Fruit fly (Drosophila melanogaster) whole organism, embryonic: ENCODE measurements around the gene mbc.

Experiments used
- ATbp ChIP-seq: fragments of 200-800 bp; sonication (Bioruptor generic); optimal IDR thresholded peaks from 2 replicates; lab custom pipeline; 2017; ENCODE audit warnings: missing biosample characterization, mild to moderate bottlenecking, missing genetic modification characterization, missing genetic modification reagents
- Adf1 ChIP-seq: fragments of 200-800 bp; sonication (Bioruptor generic); IDR thresholded peaks from 2 replicates; pipeline ENCODE4 v1.3.6; 2022; ENCODE audit warnings: missing biosample characterization, missing genetic modification characterization
- Atf-2 ChIP-seq: fragments of 200-800 bp; sonication (Bioruptor generic); optimal IDR thresholded peaks from 2 replicates; lab custom pipeline; 2016; ENCODE audit warnings: missing biosample characterization, missing genetic modification characterization
- B-H1 ChIP-seq: fragments of 200-800 bp; sonication (Bioruptor generic); IDR thresholded peaks from 3 replicates; pipeline ENCODE4 v1.3.6; 2022; ENCODE audit warnings: missing biosample characterization, missing genetic modification characterization
- CG11504 ChIP-seq: fragments of 200-800 bp; sonication (Bioruptor generic); optimal IDR thresholded peaks from 3 replicates; lab custom pipeline; 2019; ENCODE audit warnings: missing biosample characterization, mild to moderate bottlenecking, missing genetic modification characterization, moderate library complexity
- CG11696 ChIP-seq: fragments of 200-800 bp; sonication (Bioruptor generic); IDR thresholded peaks from 2 replicates; pipeline ENCODE4 v1.3.6; 2022; ENCODE audit warnings: missing biosample characterization, missing genetic modification characterization
- CG1233 ChIP-seq: fragments of 200-800 bp; sonication (Bioruptor generic); optimal IDR thresholded peaks from 4 replicates; lab custom pipeline; 2018; ENCODE audit warnings: missing biosample characterization, mild to moderate bottlenecking, missing genetic modification characterization
- CG13287 ChIP-seq: fragments of 200-800 bp; sonication (Bioruptor generic); IDR thresholded peaks from 2 replicates; pipeline ENCODE4 v1.3.6; 2022; ENCODE audit warnings: missing biosample characterization, missing genetic modification characterization; ENCODE audit not compliant: partially characterized antibody
- CG14014 ChIP-seq: fragments of 200-800 bp; sonication (Bioruptor generic); IDR thresholded peaks from 2 replicates; pipeline ENCODE4 v1.3.6; 2022; ENCODE audit warnings: missing biosample characterization, missing genetic modification characterization
- CG14050 ChIP-seq: fragments of 200-800 bp; sonication (Bioruptor generic); IDR thresholded peaks from 3 replicates; pipeline ENCODE4 v1.3.6; 2022; ENCODE audit warnings: missing biosample characterization, missing genetic modification characterization
- CG15696 ChIP-seq: fragments of 200-800 bp; sonication (Bioruptor generic); optimal IDR thresholded peaks from 2 replicates; lab custom pipeline; 2019; ENCODE audit warnings: missing biosample characterization, mild to moderate bottlenecking, missing genetic modification characterization, moderate library complexity
- CG16779 ChIP-seq: fragments of 200-800 bp; sonication (Bioruptor generic); IDR thresholded peaks from 2 replicates; pipeline ENCODE4 v1.3.6; 2022; ENCODE audit warnings: missing biosample characterization, missing genetic modification characterization
- CG34224 ChIP-seq: fragments of 200-800 bp; sonication (Bioruptor generic); IDR thresholded peaks from 3 replicates; pipeline ENCODE4 v1.3.6; 2022; ENCODE audit warnings: missing biosample characterization, missing genetic modification characterization; ENCODE audit not compliant: partially characterized antibody
- CG4360 ChIP-seq: fragments of 200-800 bp; sonication (Bioruptor generic); IDR thresholded peaks from 2 replicates; pipeline ENCODE4 v1.3.6; 2022; ENCODE audit warnings: missing biosample characterization, missing genetic modification characterization
- CG4854 ChIP-seq: fragments of 200-800 bp; sonication (Bioruptor generic); optimal IDR thresholded peaks from 2 replicates; lab custom pipeline; 2016; ENCODE audit warnings: missing biosample characterization, missing genetic modification characterization, inconsistent platforms
- CG6765 ChIP-seq: fragments of 200-800 bp; sonication (Bioruptor generic); optimal IDR thresholded peaks from 3 replicates; lab custom pipeline; 2017; ENCODE audit warnings: missing biosample characterization, mild to moderate bottlenecking, missing genetic modification characterization
- CG7556 ChIP-seq: fragments of 200-800 bp; sonication (Bioruptor generic); optimal IDR thresholded peaks from 2 replicates; lab custom pipeline; 2017; ENCODE audit warnings: missing biosample characterization, mild to moderate bottlenecking, missing genetic modification characterization
- CG9215 ChIP-seq: fragments of 200-800 bp; sonication (Bioruptor generic); IDR thresholded peaks from 2 replicates; pipeline ENCODE4 v1.3.6; 2022; ENCODE audit warnings: missing biosample characterization, missing genetic modification characterization
- CG9817 ChIP-seq: fragments of 200-800 bp; sonication (Bioruptor generic); optimal IDR thresholded peaks from 2 replicates; lab custom pipeline; 2018; ENCODE audit warnings: missing biosample characterization, mild to moderate bottlenecking, missing genetic modification characterization, moderate library complexity
- CG9932 ChIP-seq: fragments of 200-800 bp; sonication (Bioruptor generic); IDR thresholded peaks from 2 replicates; pipeline ENCODE4 v1.3.6; 2022; ENCODE audit warnings: missing biosample characterization, missing genetic modification characterization
- CTCF ChIP-seq: fragments of 200-800 bp; sonication (Bioruptor generic); optimal IDR thresholded peaks from 2 replicates; lab custom pipeline; 2017; ENCODE audit warnings: missing biosample characterization, mild to moderate bottlenecking, missing genetic modification characterization, moderate library complexity
- Dad ChIP-seq: fragments of 200-800 bp; sonication (Bioruptor generic); optimal IDR thresholded peaks from 3 replicates; lab custom pipeline; 2016; ENCODE audit warnings: missing biosample characterization, missing genetic modification characterization
- Doc3 ChIP-seq: fragments of 200-800 bp; sonication (Bioruptor generic); IDR thresholded peaks from 3 replicates; pipeline ENCODE4 v1.3.6; 2022; ENCODE audit warnings: missing biosample characterization, missing genetic modification characterization; ENCODE audit not compliant: partially characterized antibody
- E2f1 ChIP-seq: fragments of 200-800 bp; sonication (Bioruptor generic); IDR thresholded peaks from 2 replicates; pipeline ENCODE4 v1.3.6; 2022; ENCODE audit warnings: missing biosample characterization, missing genetic modification characterization
- Fer2 ChIP-seq: fragments of 200-800 bp; sonication (Bioruptor generic); optimal IDR thresholded peaks from 2 replicates; lab custom pipeline; 2018; ENCODE audit warnings: missing biosample characterization, mild to moderate bottlenecking, missing genetic modification characterization, moderate library complexity
- H2.0 ChIP-seq: fragments of 200-800 bp; sonication (Bioruptor generic); IDR thresholded peaks from 2 replicates; pipeline ENCODE4 v1.3.6; 2022; ENCODE audit warnings: missing biosample characterization, missing genetic modification characterization
- Hmr ChIP-seq: fragments of 200-800 bp; sonication (Bioruptor generic); optimal IDR thresholded peaks from 3 replicates; lab custom pipeline; 2017; ENCODE audit warnings: mild to moderate bottlenecking, missing biosample characterization, missing genetic modification reagents, missing genetic modification characterization
- Hr39 ChIP-seq: fragments of >200 bp; optimal IDR thresholded peaks from 2 replicates; lab custom pipeline; 2017
- Rfx ChIP-seq: fragments of 200-800 bp; sonication (Bioruptor generic); IDR thresholded peaks from 2 replicates; pipeline ENCODE4 v1.3.6; 2022; ENCODE audit warnings: missing biosample characterization, missing genetic modification characterization
- Side ChIP-seq: fragments of 200-800 bp; sonication (Bioruptor generic); optimal IDR thresholded peaks from 2 replicates; lab custom pipeline; 2016; ENCODE audit warnings: missing biosample characterization, missing genetic modification characterization
- Sox102F ChIP-seq: fragments of 200-800 bp; sonication (Bioruptor generic); optimal IDR thresholded peaks from 2 replicates; lab custom pipeline; 2018; ENCODE audit warnings: missing biosample characterization, mild to moderate bottlenecking, missing genetic modification characterization, moderate library complexity
- Spps ChIP-seq: fragments of 200-800 bp; sonication (Bioruptor generic); optimal IDR thresholded peaks from 2 replicates; lab custom pipeline; 2018; ENCODE audit warnings: missing biosample characterization, mild to moderate bottlenecking, missing genetic modification characterization
- Taf1 ChIP-seq: fragments of 200-800 bp; sonication (Bioruptor generic); IDR thresholded peaks from 2 replicates; pipeline ENCODE4 v1.3.6; 2022; ENCODE audit warnings: missing biosample characterization, missing genetic modification characterization
- abd-A ChIP-seq: fragments of 200-800 bp; sonication (Bioruptor generic); optimal IDR thresholded peaks from 3 replicates; lab custom pipeline; 2019; ENCODE audit warnings: missing biosample characterization, mild to moderate bottlenecking, missing genetic modification characterization, moderate library complexity
- bigmax ChIP-seq: fragments of 200-800 bp; sonication (Bioruptor generic); optimal IDR thresholded peaks from 2 replicates; lab custom pipeline; 2018; ENCODE audit warnings: missing biosample characterization, mild to moderate bottlenecking, missing genetic modification characterization
- cad ChIP-seq: fragments of >200 bp; optimal IDR thresholded peaks from 2 replicates; lab custom pipeline; 2017; ENCODE audit warnings: missing biosample characterization, missing genetic modification characterization
- cato ChIP-seq: fragments of 200-800 bp; sonication (Bioruptor generic); optimal IDR thresholded peaks from 2 replicates; lab custom pipeline; 2016; ENCODE audit warnings: missing biosample characterization, missing genetic modification characterization, borderline replicate concordance
- dimm ChIP-seq: fragments of 200-800 bp; sonication (Bioruptor generic); IDR thresholded peaks from 2 replicates; pipeline ENCODE4 v1.3.6; 2022; ENCODE audit warnings: missing biosample characterization, missing genetic modification characterization
- dysf ChIP-seq: fragments of 200-800 bp; sonication (Bioruptor generic); IDR thresholded peaks from 3 replicates; pipeline ENCODE4 v1.3.6; 2022; ENCODE audit warnings: missing biosample characterization, missing genetic modification characterization
- ewg ChIP-seq: fragments of 200-800 bp; sonication (Bioruptor generic); optimal IDR thresholded peaks from 3 replicates; lab custom pipeline; 2017; ENCODE audit warnings: mild to moderate bottlenecking, missing biosample characterization, missing genetic modification reagents, missing genetic modification characterization
- hth ChIP-seq: fragments of >200 bp; optimal IDR thresholded peaks from 2 replicates; lab custom pipeline; 2017; ENCODE audit warnings: inconsistent platforms
- lmd ChIP-seq: fragments of 200-800 bp; sonication (Bioruptor generic); IDR thresholded peaks from 2 replicates; pipeline ENCODE4 v1.3.6; 2022; ENCODE audit warnings: missing biosample characterization, missing genetic modification characterization
- luna ChIP-seq: fragments of 200-800 bp; sonication (Bioruptor generic); optimal IDR thresholded peaks from 2 replicates; lab custom pipeline; 2016; ENCODE audit warnings: missing biosample characterization, missing genetic modification characterization
- org-1 ChIP-seq: fragments of 200-800 bp; sonication (Bioruptor generic); optimal IDR thresholded peaks from 2 replicates; lab custom pipeline; 2017; ENCODE audit warnings: missing biosample characterization, missing genetic modification characterization
- pros ChIP-seq: fragments of 200-800 bp; sonication (Bioruptor generic); optimal IDR thresholded peaks from 3 replicates; lab custom pipeline; 2019; ENCODE audit warnings: missing biosample characterization, mild to moderate bottlenecking, missing genetic modification characterization, moderate library complexity
- rib ChIP-seq: fragments of 200-800 bp; sonication (Bioruptor generic); IDR thresholded peaks from 2 replicates; pipeline ENCODE4 v1.3.6; 2022; ENCODE audit warnings: missing biosample characterization, missing genetic modification characterization
- sens ChIP-seq: fragments of 200-800 bp; sonication (Bioruptor generic); peaks from one replicate; lab custom pipeline; 2016; ENCODE audit warnings: missing biosample characterization, missing genetic modification characterization
- tna ChIP-seq: fragments of 200-800 bp; sonication (Bioruptor generic); IDR thresholded peaks from 2 replicates; pipeline ENCODE4 v1.3.6; 2022; ENCODE audit warnings: missing biosample characterization, missing genetic modification characterization; ENCODE audit not compliant: partially characterized antibody
- unpg ChIP-seq: fragments of 200-800 bp; sonication (Bioruptor generic); optimal IDR thresholded peaks from 3 replicates; lab custom pipeline; 2018; ENCODE audit warnings: missing biosample characterization, mild to moderate bottlenecking, missing genetic modification characterization, moderate library complexity
- zfh2 ChIP-seq: fragments of 200-800 bp; sonication (Bioruptor generic); optimal IDR thresholded peaks from 2 replicates; lab custom pipeline; 2016; ENCODE audit warnings: missing biosample characterization, missing genetic modification characterization

Gene mbc

dm6 chr3R:23782456-23783402, 1.2 kb downstream of the mbc start (continued):
- no peak for TF ChIP-seq luna (GFP tag; lab: Kevin White, UChicago)
- TF ChIP-seq CG11696 (GFP tag; lab: Robert Waterston, UW) = no peak; the same call in 1 of the 2 replicates
- peak; percentile 63 for TF ChIP-seq CG4854 (GFP tag; lab: Kevin White, UChicago)
- TF ChIP-seq ATbp = peak; percentile 89
- peak; percentile 85 for TF ChIP-seq H2.0 (GFP tag; lab: Robert Waterston, UW)
- TF ChIP-seq rib (GFP tag; lab: Robert Waterston, UW) = peak; percentile 83
- no peak for TF ChIP-seq tna (GFP tag; lab: Robert Waterston, UW)
- peak; percentile 11 for TF ChIP-seq cad
- TF ChIP-seq Atf-2 = peak; percentile 82
- peak; percentile 94 for TF ChIP-seq Sox102F (GFP tag; lab: Kevin White, UChicago)
- peak; percentile 90 for TF ChIP-seq CG11504 (tag; lab: Kevin White, UChicago)
- peak; percentile 56; the same call in 1 of the 2 replicates for TF ChIP-seq CG16779 (GFP tag; lab: Robert Waterston, UW)
- TF ChIP-seq Hr39 (lab: Kevin White, UChicago) = no peak
- no peak for TF ChIP-seq Taf1 (GFP tag; lab: Robert Waterston, UW)
- peak; percentile 71 for TF ChIP-seq Hmr (GFP tag; lab: Kevin White, UChicago)
- TF ChIP-seq pros = peak; percentile 63
- peak; percentile 78 for TF ChIP-seq org-1
- peak; percentile 92 for TF ChIP-seq Spps (tag; lab: Kevin White, UChicago)
- peak; percentile 30; the same call in 1 of the 2 replicates for TF ChIP-seq CG4360
- peak; percentile 50 for TF ChIP-seq CG9215 (GFP tag; lab: Robert Waterston, UW)
- TF ChIP-seq CG9817 = peak; percentile 32
- TF ChIP-seq dysf (GFP tag; lab: Robert Waterston, UW) = peak; percentile 74; the same call in 2 of the 3 replicates
- TF ChIP-seq ewg (GFP tag; lab: Kevin White, UChicago) = peak; percentile 85
- TF ChIP-seq abd-A (tag; lab: Kevin White, UChicago) = peak; percentile 48
- peak; percentile 55 for TF ChIP-seq Side (GFP tag; lab: Kevin White, UChicago)
- peak; percentile 85 for TF ChIP-seq CG1233 (GFP tag; lab: Kevin White, UChicago)
- peak; percentile 65 for TF ChIP-seq Adf1 (GFP tag; lab: Robert Waterston, UW)
- peak; percentile 78 for TF ChIP-seq CG6765 (GFP tag; lab: Kevin White, UChicago)
- TF ChIP-seq E2f1 (GFP tag; lab: Robert Waterston, UW) = peak; percentile 78
- TF ChIP-seq CG14014 = peak; percentile 61; the same call in 1 of the 2 replicates
- no peak for TF ChIP-seq CG13287 (GFP tag; lab: Robert Waterston, UW)
- TF ChIP-seq hth (lab: Kevin White, UChicago) = no peak
- TF ChIP-seq CG14050 = peak; percentile 73
- TF ChIP-seq Doc3 (GFP tag; lab: Robert Waterston, UW) = no peak
- TF ChIP-seq dimm (GFP tag; lab: Robert Waterston, UW) = peak; percentile 56
- peak; percentile 56; the same call in 1 of the 2 replicates for TF ChIP-seq Rfx
- no peak for TF ChIP-seq CG9932
- TF ChIP-seq CG34224 = no peak
- peak; percentile 73 for TF ChIP-seq cato
- peak; percentile 80 for TF ChIP-seq lmd
- TF ChIP-seq sens (GFP tag; lab: Kevin White, UChicago) = peak; percentile 99
- TF ChIP-seq Dad (GFP tag; lab: Kevin White, UChicago) = peak; percentile 36
- TF ChIP-seq CTCF (GFP tag; lab: Kevin White, UChicago) = peak; percentile 49
- peak; percentile 94 for TF ChIP-seq CG15696 (tag; lab: Kevin White, UChicago)
- no peak for TF ChIP-seq Fer2 (tag; lab: Kevin White, UChicago)
- TF ChIP-seq CG7556 (GFP tag; lab: Kevin White, UChicago) = peak; percentile 87
- peak; percentile 49; the same call in 2 of the 3 replicates for TF ChIP-seq B-H1 (GFP tag; lab: Robert Waterston, UW)
- no peak for TF ChIP-seq zfh2 (GFP tag; lab: Kevin White, UChicago)
- TF ChIP-seq unpg (GFP tag; lab: Kevin White, UChicago) = peak; percentile 93
- TF ChIP-seq bigmax (GFP tag; lab: Kevin White, UChicago) = peak; percentile 47
